Worm (Caenorhabditis elegans): ENCODE measurements around the gene T22F3.12.
"Not testable (repeated sequence)": the region's sequence is repeated elsewhere in the genome, so short reads cannot be mapped to it uniquely, and the experiment has no call there.

The T22F3.12 gene

DNA sequence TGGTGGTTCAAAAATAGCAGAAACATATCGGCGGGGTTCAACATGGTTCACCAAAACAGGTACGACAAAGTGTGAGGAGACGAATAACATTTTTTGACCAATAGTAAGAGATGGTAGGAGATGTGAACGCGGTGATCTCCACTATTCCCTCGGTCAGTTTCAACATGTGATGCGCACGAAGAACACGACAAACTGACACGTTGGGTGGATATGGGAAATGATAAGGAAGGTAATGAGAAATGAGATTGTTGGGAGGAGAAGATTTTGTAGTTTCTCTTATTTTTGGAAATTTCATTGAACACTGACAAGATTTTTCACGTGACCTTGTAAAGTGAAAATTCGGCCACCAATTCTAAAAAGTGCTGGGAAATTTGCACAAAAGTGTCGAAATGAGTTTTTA lies 18.7 kb upstream of the T22F3.12 start:
- TF ChIP-seq nhr-23 (tag; optimal IDR thresholded peaks at IDR 0.05) (no peak), C34F6.9 (tag; optimal IDR thresholded peaks at IDR 0.05) (no peak), nhr-6 (tag; optimal IDR thresholded peaks at IDR 0.05) (no peak), F13H6.1 (tag; optimal IDR thresholded peaks at IDR 0.05) (no peak), nhr-237 (tag; optimal IDR thresholded peaks at IDR 0.05) (no peak), nhr-77 (tag; optimal IDR thresholded peaks at IDR 0.05) (no peak), ztf-11 (tag; optimal IDR thresholded peaks at IDR 0.05) (no peak), ceh-16 (tag; optimal IDR thresholded peaks at IDR 0.05) (no peak), gmeb-1 (tag; optimal IDR thresholded peaks at IDR 0.05) (no peak), blmp-1 (tag; optimal IDR thresholded peaks at IDR 0.05; ENCODE audit: insufficient read depth) (peak; percentile 62), nhr-129 (tag; optimal IDR thresholded peaks at IDR 0.05) (peak; percentile 36), crh-2 (tag; optimal IDR thresholded peaks at IDR 0.05) (no peak), nhr-21 (tag; optimal IDR thresholded peaks at IDR 0.05) (peak; percentile 91), sma-9 (GFP tag; optimal IDR thresholded peaks at IDR 0.05) (peak; percentile 83), sma-9 (tag; optimal IDR thresholded peaks at IDR 0.05) (no peak), mdl-1 (tag; optimal IDR thresholded peaks at IDR 0.05) (no peak), nhr-25 (tag; optimal IDR thresholded peaks at IDR 0.05) (no peak)

- no peak for TF ChIP-seq nhr-12 (tag; optimal IDR thresholded peaks at IDR 0.05)
- no peak for TF ChIP-seq nhr-23 (tag; optimal IDR thresholded peaks at IDR 0.05)
- peak; percentile 48 for TF ChIP-seq nhr-21 (tag; optimal IDR thresholded peaks at IDR 0.05)
Measured at ce11 chrV:3606391-3606790, 14.4 kb upstream of the T22F3.12 start.

DNA sequence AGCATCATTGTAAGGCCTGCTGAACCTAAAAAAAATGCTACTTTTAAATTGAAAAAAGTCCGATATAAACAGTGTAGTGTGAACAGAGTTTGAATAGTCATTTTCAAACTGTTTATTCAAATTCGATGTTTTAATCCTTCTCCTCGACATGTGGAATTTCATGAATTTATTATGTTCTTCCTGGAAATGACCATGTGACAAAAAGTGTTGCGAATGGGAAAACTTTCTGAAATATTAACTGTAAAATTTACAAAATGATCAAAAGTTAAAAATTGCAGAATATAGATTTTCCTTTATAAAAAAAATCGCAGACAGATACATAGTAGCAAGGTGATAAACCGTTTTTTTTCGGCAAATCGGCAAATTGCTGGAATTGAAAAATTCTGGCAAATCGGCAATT lies 13.3 kb upstream of the T22F3.12 start, which contains the start of gene T22F3.8:
T22F3.8 (minus strand) TSS at position 101 of the 400 bp plus-strand sequence.
- TF ChIP-seq ama-1 (optimal IDR thresholded peaks at IDR 0.05) (no peak), fos-1 (tag; optimal IDR thresholded peaks at IDR 0.05) (no peak), unc-39 (tag; optimal IDR thresholded peaks at IDR 0.05) (no peak), sma-3 (GFP tag; optimal IDR thresholded peaks at IDR 0.05) (no peak), ceh-82 (tag; optimal IDR thresholded peaks at IDR 0.05) (no peak), C34F6.9 (tag; optimal IDR thresholded peaks at IDR 0.05) (no peak), F13H6.1 (tag; optimal IDR thresholded peaks at IDR 0.05) (no peak), sem-4 (tag; optimal IDR thresholded peaks at IDR 0.05) (no peak), ztf-1 (GFP tag; conservative IDR thresholded peaks at IDR 0.05) (no peak), zag-1 (tag; optimal IDR thresholded peaks at IDR 0.05) (no peak), Y55F3AM.14 (GFP tag; optimal IDR thresholded peaks at IDR 0.05) (no peak), alr-1 (tag; optimal IDR thresholded peaks at IDR 0.05) (no peak), egl-27 (tag; optimal IDR thresholded peaks at IDR 0.05) (no peak)

DNA sequence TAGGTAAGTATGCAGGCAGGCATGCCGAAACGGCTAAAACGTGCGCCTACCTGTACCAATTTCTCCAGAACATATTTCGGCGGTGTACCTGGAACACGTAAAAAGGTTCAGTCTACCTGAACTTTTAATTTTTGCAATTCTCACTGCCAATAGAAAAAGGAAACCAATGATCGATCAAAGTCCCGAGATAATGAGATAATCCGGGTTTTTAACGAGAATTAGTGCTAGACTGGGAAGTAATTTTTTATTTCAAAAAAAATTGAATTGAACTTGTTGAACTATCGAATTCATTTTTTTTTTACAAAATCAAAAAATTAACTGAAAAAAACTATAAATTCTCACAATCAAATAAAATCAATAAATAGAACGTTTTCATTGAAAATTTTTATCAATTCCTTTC lies 8.6 kb upstream of the T22F3.12 start, which contains the start of gene T22F3.7:
T22F3.7 (minus strand) TSS at position 101 of the 400 bp plus-strand sequence.
- TF ChIP-seq ama-1 (optimal IDR thresholded peaks at IDR 0.05) (no peak), lsy-2 (tag; optimal IDR thresholded peaks at IDR 0.05) (no peak), peb-1 (tag; optimal IDR thresholded peaks at IDR 0.05) (no peak), nhr-129 (tag; optimal IDR thresholded peaks at IDR 0.05) (no peak), sma-9 (GFP tag; optimal IDR thresholded peaks at IDR 0.05) (no peak), sma-9 (tag; optimal IDR thresholded peaks at IDR 0.05) (no peak), aly-2 (tag; optimal IDR thresholded peaks at IDR 0.05) (no peak), fos-1 (tag; optimal IDR thresholded peaks at IDR 0.05) (no peak), ztf-1 (GFP tag; conservative IDR thresholded peaks at IDR 0.05) (no peak), unc-62 (GFP tag; optimal IDR thresholded peaks at IDR 0.05) (no peak), snpc-4 (tag; optimal IDR thresholded peaks at IDR 0.05) (no peak), nhr-77 (tag; optimal IDR thresholded peaks at IDR 0.05) (no peak), R02D3.7 (tag; optimal IDR thresholded peaks at IDR 0.05) (no peak), nhr-6 (tag; optimal IDR thresholded peaks at IDR 0.05) (no peak), nhr-12 (tag; optimal IDR thresholded peaks at IDR 0.05) (no peak), nhr-10 (tag; optimal IDR thresholded peaks at IDR 0.05) (no peak), alr-1 (tag; optimal IDR thresholded peaks at IDR 0.05) (no peak), Y55F3AM.14 (GFP tag; optimal IDR thresholded peaks at IDR 0.05) (no peak), unc-39 (tag; optimal IDR thresholded peaks at IDR 0.05) (no peak), dmd-4 (tag; optimal IDR thresholded peaks at IDR 0.05) (no peak)

DNA sequence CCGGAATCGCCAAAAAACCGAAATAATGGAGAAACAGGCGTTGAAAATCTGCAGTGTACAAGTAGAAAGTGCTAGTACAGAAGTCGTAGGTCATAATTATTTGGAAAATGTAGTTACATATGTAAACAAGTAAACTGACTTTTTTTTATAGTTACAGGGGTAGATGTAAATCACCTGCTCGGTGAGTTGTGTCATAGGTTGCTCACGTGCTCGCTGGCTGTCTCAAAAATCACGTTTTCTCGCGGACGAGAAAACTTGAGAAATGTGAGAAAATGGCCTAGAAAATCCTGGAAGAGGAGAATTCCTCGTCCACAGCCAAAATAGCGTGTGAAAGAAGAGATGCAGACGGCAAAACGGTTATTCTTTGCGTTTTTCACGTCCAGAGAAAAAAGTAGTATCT lies 5.1 kb upstream of the T22F3.12 start, which contains the start of gene srh-212:
srh-212 (minus strand) TSS at position 101 of the 400 bp plus-strand sequence.
- TF ChIP-seq nhr-23 (tag; optimal IDR thresholded peaks at IDR 0.05); sma-3 (GFP tag; optimal IDR thresholded peaks at IDR 0.05); R02D3.7 (tag; optimal IDR thresholded peaks at IDR 0.05): not testable (repeated sequence)
